Fruit fly (Drosophila melanogaster): Measurements from ENCODE around the gene ush.

ush gene

dm6 chr2L:485127-485824, 9.3 kb downstream of the ush start:
- TF ChIP-seq CG10631 (GFP tag; optimal IDR thresholded peaks at IDR 0.05): no peak
- no peak for TF ChIP-seq esn (GFP tag; optimal IDR thresholded peaks at IDR 0.05)
- no peak for TF ChIP-seq topi (GFP tag; optimal IDR thresholded peaks at IDR 0.05)
- TF ChIP-seq Eip93F (GFP tag; optimal IDR thresholded peaks at IDR 0.05): peak; percentile 48

DNA sequence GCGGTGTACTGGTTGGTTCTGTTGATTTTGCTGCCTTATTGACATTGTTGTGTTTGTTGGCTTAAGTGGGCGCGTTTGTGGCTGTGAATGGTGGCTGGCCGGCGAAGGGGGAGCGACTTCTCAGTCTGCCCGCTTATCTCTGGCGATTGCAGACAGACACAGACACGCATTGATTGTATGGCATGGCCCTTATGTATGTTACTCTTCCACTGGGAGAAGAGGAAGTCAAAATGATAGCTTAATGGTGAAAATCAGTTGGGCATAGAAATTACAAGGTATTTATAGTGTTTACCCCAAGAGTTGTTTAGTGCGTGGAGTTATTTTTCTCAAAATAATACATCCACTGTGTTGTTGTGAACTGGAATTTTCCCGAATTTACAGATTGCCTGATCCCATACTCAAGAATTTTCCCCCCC, 9.8 kb downstream of the ush start:
- TF ChIP-seq CG11902 (GFP tag; optimal IDR thresholded peaks at IDR 0.05): peak; percentile 25
- TF ChIP-seq salr (GFP tag; optimal IDR thresholded peaks at IDR 0.05): peak; percentile 55 to 67
- peak; percentile 88 for TF ChIP-seq Sox102F (GFP tag; optimal IDR thresholded peaks at IDR 0.05)
- peak; percentile 90 for TF ChIP-seq CG6854 (GFP tag; optimal IDR thresholded peaks at IDR 0.05)
- peak; percentile 79 for TF ChIP-seq CG16779 (tag; optimal IDR thresholded peaks at IDR 0.05)
- TF ChIP-seq pdm3 (GFP tag; optimal IDR thresholded peaks at IDR 0.05): peak; percentile 83
- peak; percentile 90 for TF ChIP-seq CG10631 (GFP tag; optimal IDR thresholded peaks at IDR 0.05)
- TF ChIP-seq dac (GFP tag; optimal IDR thresholded peaks at IDR 0.05): peak; percentile 31
- peak; percentile 46 for TF ChIP-seq Ets21C (GFP tag; optimal IDR thresholded peaks at IDR 0.05)
- peak; percentile 69 for TF ChIP-seq Hr38 (GFP tag; optimal IDR thresholded peaks at IDR 0.05)
- 0 out of 2 replicates have a peak, but pooled peaks have one; percentile 20 for TF ChIP-seq CG15336 (GFP tag; IDR thresholded peaks at IDR 0.05)
- TF ChIP-seq CG1621 (tag; optimal IDR thresholded peaks at IDR 0.05): peak; percentile 81
- TF ChIP-seq Sox15 (GFP tag; optimal IDR thresholded peaks at IDR 0.05): peak; percentile 42
- TF ChIP-seq Hr39 (GFP tag; optimal IDR thresholded peaks at IDR 0.05): peak; percentile 72
- peak; percentile 88 for TF ChIP-seq dsx (GFP tag; optimal IDR thresholded peaks at IDR 0.05; ENCODE audit: poor library complexity, severe bottlenecking)
- peak; percentile 39; the same call in 1 of the 2 replicates for TF ChIP-seq Gug (GFP tag; IDR thresholded peaks at IDR 0.05)
- peak; percentile 72 for TF ChIP-seq cyc (GFP tag; optimal IDR thresholded peaks at IDR 0.05)
- peak; percentile 79 for TF ChIP-seq achi (GFP tag; optimal IDR thresholded peaks at IDR 0.05)
- TF ChIP-seq svp (GFP tag): peak; percentile 95
- peak; percentile 82 for TF ChIP-seq CG34406 (GFP tag; optimal IDR thresholded peaks at IDR 0.05)
- TF ChIP-seq CG8632 (GFP tag; optimal IDR thresholded peaks at IDR 0.05): peak; percentile 82
- peak; percentile 58 for TF ChIP-seq CG31627 (GFP tag; optimal IDR thresholded peaks at IDR 0.05)
- peak; percentile 96 for TF ChIP-seq Eip78C (GFP tag)
- peak; percentile 80 for TF ChIP-seq CG3919 (GFP tag; optimal IDR thresholded peaks at IDR 0.05)
- TF ChIP-seq CG6163 (GFP tag; IDR thresholded peaks at IDR 0.05): peak; percentile 88
- TF ChIP-seq fd59A (GFP tag; optimal IDR thresholded peaks at IDR 0.05): peak; percentile 56
- peak; percentile 84 for TF ChIP-seq CG6808 (GFP tag; optimal IDR thresholded peaks at IDR 0.05)
- TF ChIP-seq vri (GFP tag; optimal IDR thresholded peaks at IDR 0.05): peak; percentile 93
- peak; percentile 60 for TF ChIP-seq OdsH (GFP tag; optimal IDR thresholded peaks at IDR 0.05)
- peak; percentile 90 for TF ChIP-seq Sox14 (GFP tag; optimal IDR thresholded peaks at IDR 0.05)
- peak; percentile 75 for TF ChIP-seq topi (GFP tag; optimal IDR thresholded peaks at IDR 0.05)
- TF ChIP-seq lz (GFP tag; optimal IDR thresholded peaks at IDR 0.05): peak; percentile 76
- TF ChIP-seq CG32006 (GFP tag; optimal IDR thresholded peaks at IDR 0.05): peak; percentile 64
- peak; percentile 87 for TF ChIP-seq CG6792 (GFP tag; optimal IDR thresholded peaks at IDR 0.05)
- peak; percentile 53 for TF ChIP-seq Ets96B (tag; optimal IDR thresholded peaks at IDR 0.05)
- peak; percentile 91 for TF ChIP-seq CG9139 (GFP tag; optimal IDR thresholded peaks at IDR 0.05)
- peak; percentile 43 for TF ChIP-seq CG11762 (GFP tag; optimal IDR thresholded peaks at IDR 0.05; ENCODE audit: insufficient read depth)
- peak; percentile 70 for TF ChIP-seq fd85E (GFP tag; optimal IDR thresholded peaks at IDR 0.05)
- TF ChIP-seq CG11294 (GFP tag; IDR thresholded peaks at IDR 0.05): peak; percentile 40; the same call in 1 of the 2 replicates
- TF ChIP-seq Smox (GFP tag; optimal IDR thresholded peaks at IDR 0.05): peak; percentile 81
- TF ChIP-seq CG3032 (tag; optimal IDR thresholded peaks at IDR 0.05): peak; percentile 51
- TF ChIP-seq acj6 (GFP tag; optimal IDR thresholded peaks at IDR 0.05): peak; percentile 76
- peak; percentile 70 for TF ChIP-seq Blimp-1 (GFP tag; optimal IDR thresholded peaks at IDR 0.05)
- TF ChIP-seq fkh (GFP tag; optimal IDR thresholded peaks at IDR 0.05): peak; percentile 100
- peak; percentile 87 for TF ChIP-seq Met (GFP tag; optimal IDR thresholded peaks at IDR 0.05)
- peak; percentile 81 for TF ChIP-seq Lpt (GFP tag; optimal IDR thresholded peaks at IDR 0.05)
- peak; percentile 83 for TF ChIP-seq CG7368 (GFP tag; optimal IDR thresholded peaks at IDR 0.05)
